Worm (Caenorhabditis elegans): ENCODE results near the gene sri-50.
"Not testable (repeated sequence)": the region's sequence is repeated elsewhere in the genome, so short reads cannot be mapped to it uniquely, and the experiment has no call there.

sri-50 gene

ce11 chrII:3198998-3199397 lies 4.5 kb upstream of the sri-50 start, which contains the start of gene sri-51:
sri-51 (minus strand) TSS chrII:3199098.
- no peak for TF ChIP-seq drap-1 (GFP tag; optimal IDR thresholded peaks at IDR 0.05)
- TF ChIP-seq elt-3 (tag; optimal IDR thresholded peaks at IDR 0.05), result no peak
- no peak for TF ChIP-seq cnd-1 (tag; optimal IDR thresholded peaks at IDR 0.05)
- no peak for TF ChIP-seq lin-32 (GFP tag; optimal IDR thresholded peaks at IDR 0.05)

DNA sequence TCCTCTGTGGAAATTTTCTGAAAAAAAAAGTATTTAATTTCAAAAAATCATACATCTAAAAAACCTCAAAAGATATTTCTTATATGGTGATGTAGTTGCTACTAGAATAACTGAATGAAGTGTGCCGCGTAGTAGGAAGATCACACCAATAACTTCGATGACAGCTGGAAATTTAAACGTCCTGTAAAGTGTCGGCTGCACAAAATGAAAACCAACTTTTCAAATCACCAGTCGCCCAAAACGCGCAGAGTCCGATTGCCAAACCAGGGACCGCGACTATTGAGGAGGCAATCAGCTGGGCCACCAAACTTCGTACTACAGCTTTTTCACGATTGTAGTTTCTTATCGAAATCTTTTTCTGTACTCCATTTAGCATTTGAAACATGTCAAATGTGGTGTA lies 2.3 kb upstream of the sri-50 start, which contains the start of gene sri-48:
TSS of gene sri-48 (minus strand) at position 101 of the 400 bp plus-strand sequence.
- not testable (repeated sequence) for TF ChIP-seq zip-8 (tag; optimal IDR thresholded peaks at IDR 0.05); elt-3 (tag; optimal IDR thresholded peaks at IDR 0.05); drap-1 (GFP tag; optimal IDR thresholded peaks at IDR 0.05)

ce11 chrII:3202519-3202918 lies 996 bp upstream of the sri-50 start, which contains the start of gene sri-53:
sri-53 (minus strand) TSS chrII:3202619.
- no peak for TF ChIP-seq lsy-2 (tag; optimal IDR thresholded peaks at IDR 0.05)
- TF ChIP-seq elt-3 (tag; optimal IDR thresholded peaks at IDR 0.05), result no peak
- no peak for TF ChIP-seq bed-3 (GFP tag; optimal IDR thresholded peaks at IDR 0.05)
- TF ChIP-seq zip-8 (tag; optimal IDR thresholded peaks at IDR 0.05), result no peak
- no peak for TF ChIP-seq mls-2 (tag; optimal IDR thresholded peaks at IDR 0.05)
- no peak for TF ChIP-seq tbx-8 (GFP tag; optimal IDR thresholded peaks at IDR 0.05)
- no peak for TF ChIP-seq nhr-2 (tag; optimal IDR thresholded peaks at IDR 0.05)
- TF ChIP-seq nhr-237 (tag; optimal IDR thresholded peaks at IDR 0.05), result no peak
- no peak for TF ChIP-seq nhr-76 (tag; optimal IDR thresholded peaks at IDR 0.05)

DNA sequence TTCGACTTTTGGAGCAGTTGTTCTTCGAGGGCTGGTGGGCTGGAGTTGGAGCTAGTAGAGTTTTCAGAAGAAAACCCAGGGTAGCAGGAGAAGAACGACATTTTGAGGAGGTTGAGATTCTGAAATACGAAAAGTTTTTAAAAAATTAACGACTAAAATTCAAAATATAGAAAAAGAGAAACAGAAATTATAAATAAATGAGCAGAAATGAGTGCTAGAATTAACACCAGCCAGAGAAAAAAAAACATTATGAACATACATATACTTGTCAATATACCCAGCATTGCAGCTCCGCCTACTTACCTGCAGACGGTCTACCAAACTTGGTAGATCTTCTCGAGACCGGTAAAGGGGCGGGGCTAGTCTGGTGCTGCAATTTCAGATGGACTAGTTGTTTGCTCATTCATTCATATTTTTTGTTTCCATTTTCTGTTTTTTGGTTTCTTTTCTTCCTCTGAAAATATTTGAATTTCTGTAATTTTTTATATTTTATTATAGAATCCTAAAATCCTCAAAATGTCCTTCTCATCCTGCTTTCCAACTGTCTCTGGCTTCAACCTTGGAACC lies 3.0 kb downstream of the sri-50 start, which contains the start of the genes ZC239.20 and ZC239.21:
TSS of gene ZC239.20 (minus strand) at position 101 of the 567 bp plus-strand sequence.
TSS of gene ZC239.21 (plus strand) at position 517 of the 567 bp plus-strand sequence.
- no peak for TF ChIP-seq ceh-83 (GFP tag; optimal IDR thresholded peaks at IDR 0.05)
- TF ChIP-seq nhr-237 (tag; optimal IDR thresholded peaks at IDR 0.05), result no peak
- TF ChIP-seq elt-3 (tag; optimal IDR thresholded peaks at IDR 0.05), result no peak
- TF ChIP-seq sptf-1 (tag; optimal IDR thresholded peaks at IDR 0.05), result no peak
- no peak for TF ChIP-seq unc-62 (GFP tag; optimal IDR thresholded peaks at IDR 0.05)
- TF ChIP-seq nhr-28 (tag; optimal IDR thresholded peaks at IDR 0.05), result no peak
- TF ChIP-seq mep-1 (tag; optimal IDR thresholded peaks at IDR 0.05), result no peak
- TF ChIP-seq ces-1 (GFP tag; optimal IDR thresholded peaks at IDR 0.05), result no peak
- no peak for TF ChIP-seq ham-2 (GFP tag; optimal IDR thresholded peaks at IDR 0.05)

ce11 chrII:3208679-3209078 lies 5.2 kb downstream of the sri-50 start, which contains the start of gene sdz-35:
sdz-35 (minus strand) TSS chrII:3208779.
- TF ChIP-seq nhr-76 (tag; optimal IDR thresholded peaks at IDR 0.05) (no peak), unc-62 (GFP tag; optimal IDR thresholded peaks at IDR 0.05) (no peak), nhr-2 (tag; optimal IDR thresholded peaks at IDR 0.05) (no peak), nhr-12 (tag; optimal IDR thresholded peaks at IDR 0.05) (no peak), lsy-2 (tag; optimal IDR thresholded peaks at IDR 0.05) (no peak), blmp-1 (tag; optimal IDR thresholded peaks at IDR 0.05) (no peak), ceh-39 (tag; optimal IDR thresholded peaks at IDR 0.05) (no peak), bed-3 (GFP tag; optimal IDR thresholded peaks at IDR 0.05) (no peak), cnd-1 (tag; optimal IDR thresholded peaks at IDR 0.05) (no peak), unc-120 (tag; optimal IDR thresholded peaks at IDR 0.05; ENCODE audit: poor library complexity, severe bottlenecking) (no peak), flh-1 (GFP tag; optimal IDR thresholded peaks at IDR 0.05) (no peak), lin-32 (GFP tag; optimal IDR thresholded peaks at IDR 0.05) (no peak), elt-1 (tag; optimal IDR thresholded peaks at IDR 0.05; ENCODE audit: borderline replicate concordance, insufficient read depth) (no peak), ces-1 (GFP tag; optimal IDR thresholded peaks at IDR 0.05) (no peak), M03D4.4 (tag; optimal IDR thresholded peaks at IDR 0.05) (no peak), zip-8 (tag; optimal IDR thresholded peaks at IDR 0.05) (no peak), ham-2 (GFP tag; optimal IDR thresholded peaks at IDR 0.05) (no peak), sptf-1 (tag; optimal IDR thresholded peaks at IDR 0.05) (no peak), nhr-28 (tag; optimal IDR thresholded peaks at IDR 0.05) (no peak)

ce11 chrII:3209251-3209650 lies 5.7 kb downstream of the sri-50 start, which contains the start of gene ZC239.6:
ZC239.6 (plus strand) TSS chrII:3209631.
- TF ChIP-seq lin-13 (tag; optimal IDR thresholded peaks at IDR 0.05) (no peak), nhr-12 (tag; optimal IDR thresholded peaks at IDR 0.05) (no peak), cnd-1 (tag; optimal IDR thresholded peaks at IDR 0.05) (no peak), nhr-2 (tag; optimal IDR thresholded peaks at IDR 0.05) (no peak), lin-32 (GFP tag; optimal IDR thresholded peaks at IDR 0.05) (no peak), ztf-11 (tag; optimal IDR thresholded peaks at IDR 0.05) (no peak), mab-5 (tag; optimal IDR thresholded peaks at IDR 0.05) (no peak), nhr-237 (tag; optimal IDR thresholded peaks at IDR 0.05) (no peak), flh-1 (GFP tag; optimal IDR thresholded peaks at IDR 0.05) (no peak), elt-1 (tag; optimal IDR thresholded peaks at IDR 0.05; ENCODE audit: borderline replicate concordance, insufficient read depth) (no peak), drap-1 (GFP tag; optimal IDR thresholded peaks at IDR 0.05) (no peak), ceh-43 (GFP tag; optimal IDR thresholded peaks at IDR 0.05) (no peak), unc-120 (tag; optimal IDR thresholded peaks at IDR 0.05; ENCODE audit: poor library complexity, severe bottlenecking) (no peak)

Measured in whole organism, mixed stage, embryonic.